Worm (Caenorhabditis elegans) whole organism, L1 larva: ENCODE results near the gene sre-45.

Source experiments
- C16A3.4 ChIP-seq: fragments of 150-350 bp; optimal IDR thresholded peaks from 2 replicates; lab custom pipeline; 2014; ENCODE audit warnings: missing biosample characterization, missing genetic modification characterization
- C34B4.2 ChIP-seq: sonication (generic microtip); optimal IDR thresholded peaks from 2 replicates; lab custom pipeline; 2017; ENCODE audit warnings: mild to moderate bottlenecking, missing genetic modification characterization, missing compliant biosample characterization
- Y116A8C.19 ChIP-seq: sonication (generic microtip); optimal IDR thresholded peaks from 2 replicates; lab custom pipeline; 2016; ENCODE audit warnings: missing compliant biosample characterization, missing genetic modification characterization, borderline replicate concordance
- alr-1 ChIP-seq: fragments of 200-800 bp; sonication (Bioruptor generic); optimal IDR thresholded peaks from 2 replicates; lab custom pipeline; 2018; ENCODE audit warnings: borderline replicate concordance, mild to moderate bottlenecking, missing genetic modification characterization, missing compliant biosample characterization
- ama-1 ChIP-seq: fragments of 150-350 bp; optimal IDR thresholded peaks from 2 replicates; lab custom pipeline; 2014
- blmp-1 ChIP-seq: fragments of 150-350 bp; optimal IDR thresholded peaks from 2 replicates; lab custom pipeline; 2014; ENCODE audit warnings: missing biosample characterization, missing genetic modification characterization
- ceh-63 ChIP-seq: fragments of 200-800 bp; sonication (Bioruptor generic); optimal IDR thresholded peaks from 2 replicates; lab custom pipeline; 2018; ENCODE audit warnings: mild to moderate bottlenecking, missing genetic modification characterization, missing compliant biosample characterization
- dpl-1 ChIP-seq, 3 experiments: fragments of 150-350 bp in 2 of 3; sonication (generic microtip) in 1 of 3; optimal IDR thresholded peaks; 2 replicates each; lab custom pipeline; 2014 to 2017; ENCODE audit warnings: missing biosample characterization in 3 of 3, missing genetic modification characterization in 3 of 3, missing genetic modification reagents in 3 of 3
- dsc-1 ChIP-seq: sonication (generic microtip); optimal IDR thresholded peaks from 2 replicates; lab custom pipeline; 2016; ENCODE audit warnings: mild to moderate bottlenecking, missing genetic modification characterization, missing compliant biosample characterization
- efl-3 ChIP-seq: fragments of 200-800 bp; sonication (Bioruptor generic); optimal IDR thresholded peaks from 2 replicates; lab custom pipeline; 2018; ENCODE audit warnings: mild to moderate bottlenecking, missing genetic modification characterization, missing compliant biosample characterization
- egl-27 ChIP-seq, 2 experiments: fragments of 150-350 bp in 1 of 2; sonication (generic microtip); optimal IDR thresholded peaks; 3 replicates each; lab custom pipeline; 2017 to 2018; ENCODE audit warnings: missing biosample characterization in 2 of 2, missing genetic modification characterization in 2 of 2, missing genetic modification reagents in 2 of 2
- elt-2 ChIP-seq: sonication (generic microtip); optimal IDR thresholded peaks from 2 replicates; lab custom pipeline; 2016; ENCODE audit warnings: missing genetic modification characterization, mild to moderate bottlenecking, inconsistent platforms, missing compliant biosample characterization, missing genetic modification reagents
- ets-5 ChIP-seq: fragments of 200-800 bp; sonication (Bioruptor generic); IDR thresholded peaks from 2 replicates; pipeline ENCODE4 v1.3.6; 2022; ENCODE audit warnings: missing genetic modification characterization, missing compliant biosample characterization
- fkh-10 ChIP-seq: sonication (generic microtip); optimal IDR thresholded peaks from 2 replicates; lab custom pipeline; 2017; ENCODE audit warnings: missing biosample characterization, missing genetic modification reagents, missing genetic modification characterization
- fkh-4 ChIP-seq: sonication (generic microtip); optimal IDR thresholded peaks from 2 replicates; lab custom pipeline; 2016; ENCODE audit warnings: missing compliant biosample characterization, missing genetic modification characterization, borderline replicate concordance
- fkh-8 ChIP-seq: sonication (generic microtip); optimal IDR thresholded peaks from 2 replicates; lab custom pipeline; 2016; ENCODE audit warnings: mild to moderate bottlenecking, missing genetic modification characterization, missing compliant biosample characterization
- grh-1 ChIP-seq: fragments of 200-800 bp; sonication (Bioruptor generic); IDR thresholded peaks from 2 replicates; pipeline ENCODE4 v1.3.6; 2022; ENCODE audit warnings: missing genetic modification reagents, missing genetic modification characterization, missing compliant biosample characterization
- hlh-4 ChIP-seq: sonication (generic microtip); optimal IDR thresholded peaks from 2 replicates; lab custom pipeline; 2016; ENCODE audit warnings: mild to moderate bottlenecking, missing genetic modification characterization, missing compliant biosample characterization
- irx-1 ChIP-seq: sonication (generic microtip); optimal IDR thresholded peaks from 2 replicates; lab custom pipeline; 2016; ENCODE audit warnings: missing genetic modification characterization, missing compliant biosample characterization
- lin-13 ChIP-seq: fragments of 150-350 bp; optimal IDR thresholded peaks from 2 replicates; lab custom pipeline; 2014; ENCODE audit warnings: missing biosample characterization, missing genetic modification reagents, missing genetic modification characterization
- lir-3 ChIP-seq: sonication (generic microtip); optimal IDR thresholded peaks from 2 replicates; lab custom pipeline; 2016; ENCODE audit warnings: mild to moderate bottlenecking, missing genetic modification characterization, moderate library complexity, missing compliant biosample characterization; ENCODE audit not compliant: poor library complexity
- lsy-2 ChIP-seq, 2 experiments: fragments of 150-350 bp; optimal IDR thresholded peaks; 2 replicates each; lab custom pipeline; 2014; ENCODE audit warnings: missing biosample characterization in 2 of 2, missing genetic modification characterization in 2 of 2
- mdl-1 ChIP-seq, 2 experiments: fragments of 150-350 bp; optimal IDR thresholded peaks; 2 replicates each; lab custom pipeline; 2014 to 2017; ENCODE audit warnings: missing biosample characterization in 2 of 2, missing genetic modification characterization in 2 of 2, inconsistent platforms in 1 of 2
- mef-2 ChIP-seq: fragments of 150-350 bp; optimal IDR thresholded peaks from 2 replicates; lab custom pipeline; 2014; ENCODE audit warnings: missing biosample characterization, missing genetic modification characterization
- nhr-11 ChIP-seq: fragments of 150-350 bp; optimal IDR thresholded peaks from 2 replicates; lab custom pipeline; 2014; ENCODE audit warnings: missing biosample characterization, missing genetic modification characterization
- nhr-12 ChIP-seq: sonication (generic microtip); optimal IDR thresholded peaks from 2 replicates; lab custom pipeline; 2017; ENCODE audit warnings: missing biosample characterization, missing genetic modification characterization
- nhr-19 ChIP-seq: fragments of 200-800 bp; sonication (Bioruptor generic); conservative IDR thresholded peaks from 2 replicates; pipeline ENCODE4 v1.3.6; 2022; ENCODE audit warnings: missing genetic modification characterization, missing compliant biosample characterization
- nhr-20 ChIP-seq: sonication (generic microtip); optimal IDR thresholded peaks from 2 replicates; lab custom pipeline; 2016; ENCODE audit warnings: mild to moderate bottlenecking, missing genetic modification characterization, missing compliant biosample characterization
- nhr-237 ChIP-seq: fragments of 150-350 bp; optimal IDR thresholded peaks from 2 replicates; lab custom pipeline; 2014; ENCODE audit warnings: missing biosample characterization, missing genetic modification characterization
- nhr-28 ChIP-seq: fragments of 150-350 bp; optimal IDR thresholded peaks from 2 replicates; lab custom pipeline; 2014; ENCODE audit warnings: missing biosample characterization, missing genetic modification characterization
- nhr-76 ChIP-seq: sonication (generic microtip); optimal IDR thresholded peaks from 2 replicates; lab custom pipeline; 2017; ENCODE audit warnings: missing biosample characterization, missing genetic modification characterization
- nhr-84 ChIP-seq: sonication (generic microtip); optimal IDR thresholded peaks from 2 replicates; lab custom pipeline; 2017; ENCODE audit warnings: missing biosample characterization, missing genetic modification characterization
- nhr-85 ChIP-seq: sonication (generic microtip); peaks from one replicate; lab custom pipeline; 2016; ENCODE audit warnings: missing genetic modification characterization, inconsistent platforms, missing compliant biosample characterization
- pag-3 ChIP-seq: sonication (generic microtip); optimal IDR thresholded peaks from 2 replicates; lab custom pipeline; 2017; ENCODE audit warnings: missing genetic modification characterization, mild to moderate bottlenecking, missing compliant biosample characterization, antibody characterized with exemption, borderline replicate concordance; ENCODE audit not compliant: insufficient read depth
- rnt-1 ChIP-seq: sonication (generic microtip); optimal IDR thresholded peaks from 2 replicates; lab custom pipeline; 2016; ENCODE audit warnings: mild to moderate bottlenecking, missing genetic modification characterization, moderate library complexity, missing compliant biosample characterization
- skn-1 ChIP-seq: fragments of 150-350 bp; optimal IDR thresholded peaks from 2 replicates; lab custom pipeline; 2014; ENCODE audit warnings: missing biosample characterization, missing genetic modification characterization
- snpc-4 ChIP-seq: fragments of 150-350 bp; optimal IDR thresholded peaks from 2 replicates; lab custom pipeline; 2014; ENCODE audit warnings: missing biosample characterization, missing genetic modification characterization
- snu-23 ChIP-seq: sonication (generic microtip); optimal IDR thresholded peaks from 2 replicates; lab custom pipeline; 2016; ENCODE audit warnings: missing genetic modification characterization, missing compliant biosample characterization
- sptf-1 ChIP-seq: fragments of 150-350 bp; optimal IDR thresholded peaks from 2 replicates; lab custom pipeline; 2014; ENCODE audit warnings: missing biosample characterization, missing genetic modification characterization
- sup-37 ChIP-seq: fragments of 200-800 bp; sonication (Bioruptor generic); optimal IDR thresholded peaks from 2 replicates; lab custom pipeline; 2018; ENCODE audit warnings: mild to moderate bottlenecking, missing genetic modification characterization, missing compliant biosample characterization
- swsn-7 ChIP-seq: sonication (generic microtip); optimal IDR thresholded peaks from 2 replicates; lab custom pipeline; 2016; ENCODE audit warnings: missing genetic modification characterization, missing compliant biosample characterization
- unc-130 ChIP-seq: fragments of 150-350 bp; optimal IDR thresholded peaks from 2 replicates; lab custom pipeline; 2017; ENCODE audit warnings: missing biosample characterization, missing genetic modification characterization, inconsistent platforms
- unc-30 ChIP-seq: sonication (generic microtip); optimal IDR thresholded peaks from 2 replicates; lab custom pipeline; 2017; ENCODE audit warnings: missing biosample characterization, missing genetic modification characterization
- unc-62 ChIP-seq: fragments of 150-350 bp; optimal IDR thresholded peaks from 2 replicates; lab custom pipeline; 2014; ENCODE audit warnings: missing biosample characterization, missing genetic modification reagents, missing genetic modification characterization
- unc-86 ChIP-seq: sonication (generic microtip); optimal IDR thresholded peaks from 2 replicates; lab custom pipeline; 2016; ENCODE audit warnings: missing genetic modification characterization, missing compliant biosample characterization
- unc-98 ChIP-seq: fragments of 200-800 bp; sonication (Bioruptor generic); IDR thresholded peaks from 2 replicates; pipeline ENCODE4 v1.3.6; 2022; ENCODE audit warnings: missing genetic modification characterization, missing compliant biosample characterization
- vab-15 ChIP-seq: sonication (generic microtip); optimal IDR thresholded peaks from 2 replicates; lab custom pipeline; 2017; ENCODE audit warnings: missing genotype, mild to moderate bottlenecking, missing genetic modification characterization, missing compliant biosample characterization
- xbp-1 ChIP-seq: sonication (generic microtip); optimal IDR thresholded peaks from 2 replicates; lab custom pipeline; 2016; ENCODE audit warnings: missing genetic modification characterization, missing compliant biosample characterization
- ztf-11 ChIP-seq, 2 experiments: sonication (generic microtip); optimal IDR thresholded peaks; 2 replicates each; lab custom pipeline; 2016 to 2017; ENCODE audit warnings: missing genetic modification characterization in 2 of 2, missing biosample characterization in 1 of 2, missing compliant biosample characterization in 1 of 2
- ztf-4 ChIP-seq: fragments of 150-350 bp; optimal IDR thresholded peaks from 2 replicates; lab custom pipeline; 2014; ENCODE audit warnings: missing biosample characterization, missing genetic modification characterization

Gene sre-45

ce11 chrII:13517600-13517999 is at the start of gene sre-45:
sre-45 (plus strand) TSS chrII:13517900.
- TF ChIP-seq hlh-4 (tag; lab: Kevin White, UChicago) = no peak
- TF ChIP-seq grh-1 = no peak
- no peak for TF ChIP-seq vab-15
- TF ChIP-seq Y116A8C.19 (tag; lab: Kevin White, UChicago) = no peak
- TF ChIP-seq mdl-1 (tag; optimal IDR thresholded peaks at IDR 0.05; lab: Kevin White, UChicago) = no peak

- TF ChIP-seq unc-98 (GFP tag; lab: Robert Waterston, UW) (0 out of 2 replicates have a peak, but pooled peaks have one; percentile 25), hlh-4 (tag; lab: Kevin White, UChicago) (no peak), unc-30 (tag; lab: Kevin White, UChicago) (no peak), rnt-1 (tag; lab: Kevin White, UChicago) (peak; percentile 73), dpl-1 (GFP tag; optimal IDR thresholded peaks at IDR 0.05; lab: Kevin White, UChicago) (peak in 1 of 3 experiments; percentile 30), mef-2 (no peak), dsc-1 (tag; lab: Kevin White, UChicago) (no peak), efl-3 (GFP tag; lab: Kevin White, UChicago) (no peak), swsn-7 (tag; lab: Kevin White, UChicago) (peak; percentile 32), lin-13 (no peak), pag-3 (tag; lab: Kevin White, UChicago) (no peak), egl-27 (tag; optimal IDR thresholded peaks at IDR 0.05; lab: Kevin White, UChicago) (peak in 1 of 2 experiments; percentile 16), nhr-12 (tag; lab: Kevin White, UChicago) (no peak), vab-15 (no peak), nhr-85 (tag; lab: Kevin White, UChicago) (peak; percentile 86), ceh-63 (no peak), nhr-11 (tag; lab: Kevin White, UChicago) (peak; percentile 54), unc-86 (tag; lab: Kevin White, UChicago) (no peak), elt-2 (tag; lab: Kevin White, UChicago) (peak; percentile 97), unc-130 (tag; lab: Kevin White, UChicago) (peak; percentile 96), lsy-2 (tag; optimal IDR thresholded peaks at IDR 0.05; lab: Kevin White, UChicago) (peak; percentile 40 to 73), ama-1 (lab: Kevin White, UChicago) (no peak), snpc-4 (no peak), nhr-76 (no peak), nhr-84 (tag; lab: Kevin White, UChicago) (no peak), fkh-10 (GFP tag; lab: Kevin White, UChicago) (no peak), alr-1 (tag; lab: Kevin White, UChicago) (no peak), ztf-11 (tag; optimal IDR thresholded peaks at IDR 0.05; lab: Kevin White, UChicago) (no peak), ets-5 (GFP tag; lab: Robert Waterston, UW) (no peak), skn-1 (tag; lab: Kevin White, UChicago) (peak; percentile 30), xbp-1 (tag; lab: Kevin White, UChicago) (peak; percentile 47), fkh-4 (tag; lab: Kevin White, UChicago) (no peak), grh-1 (no peak), nhr-237 (tag; lab: Kevin White, UChicago) (no peak), nhr-19 (peak; percentile 90), nhr-20 (tag; lab: Kevin White, UChicago) (peak; percentile 94), C34B4.2 (no peak), unc-62 (GFP tag; lab: Kevin White, UChicago) (no peak), snu-23 (GFP tag; lab: Kevin White, UChicago) (peak; percentile 84), C16A3.4 (tag; lab: Kevin White, UChicago) (peak; percentile 45), irx-1 (tag; lab: Kevin White, UChicago) (no peak), blmp-1 (tag; lab: Kevin White, UChicago) (peak; percentile 69), fkh-8 (tag; lab: Kevin White, UChicago) (no peak), sup-37 (GFP tag; lab: Kevin White, UChicago) (no peak), lir-3 (tag; lab: Kevin White, UChicago) (no peak), sptf-1 (tag; lab: Kevin White, UChicago) (no peak), ztf-4 (tag; lab: Kevin White, UChicago) (peak; percentile 39), Y116A8C.19 (tag; lab: Kevin White, UChicago) (no peak), nhr-28 (tag; lab: Kevin White, UChicago) (no peak)
Measured at ce11 chrII:13469043-13469652, 48.6 kb upstream of the sre-45 start, which contains the start of gene E01G4.3. E01G4.3 (minus strand) TSS chrII:13469602.
